Worm (Caenorhabditis elegans) whole organism, midembryonic: ENCODE data around the gene srsx-33.

ENCODE experiments used
- T22C8.4 ChIP-seq: fragments of 200-800 bp; sonication (Bioruptor generic); IDR thresholded peaks from 2 replicates; pipeline ENCODE4 v1.3.6; 2022; ENCODE audit warnings: missing genetic modification characterization, missing compliant biosample characterization
- flt-1 ChIP-seq: fragments of 200-800 bp; sonication (Bioruptor generic); IDR thresholded peaks from 2 replicates; pipeline ENCODE4 v1.3.6; 2022; ENCODE audit warnings: missing genetic modification characterization, missing compliant biosample characterization

DNA sequence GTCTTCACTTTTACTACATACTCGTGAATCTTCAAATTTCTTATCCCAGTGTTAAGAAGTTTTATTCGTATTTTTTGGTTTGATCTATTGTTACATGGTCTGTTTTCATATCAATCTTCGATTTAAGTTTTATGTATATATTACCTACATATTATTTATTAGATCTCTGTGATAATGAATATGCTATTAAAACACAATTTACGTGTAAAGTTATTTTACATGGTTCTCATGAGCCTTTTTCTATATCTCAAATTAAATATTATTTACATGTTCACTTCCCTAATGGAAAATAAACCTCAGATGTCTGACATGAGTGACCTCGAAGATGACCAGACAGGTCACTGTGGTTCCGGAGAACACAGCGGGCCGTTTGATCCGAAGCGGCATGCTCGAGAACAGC lies 7.8 kb downstream of the srsx-33 start, which contains the start of gene mxl-1:
- TF ChIP-seq T22C8.4 (no peak), flt-1 (GFP tag; lab: Robert Waterston, UW) (no peak)
